Fruit fly (Drosophila melanogaster) whole organism, embryonic: ENCODE results near the gene nmo.

Experiments used
- Aef1 ChIP-seq: fragments of 200-800 bp; sonication (Bioruptor generic); IDR thresholded peaks from 3 replicates; pipeline ENCODE4 v1.3.6; 2022; ENCODE audit warnings: missing biosample characterization, missing genetic modification characterization
- Antp ChIP-seq: fragments of 200-800 bp; sonication (Bioruptor generic); optimal IDR thresholded peaks from 3 replicates; lab custom pipeline; 2016; ENCODE audit warnings: missing biosample characterization, missing genetic modification characterization
- BEAF-32 ChIP-seq: fragments of 200-800 bp; sonication (Bioruptor generic); optimal IDR thresholded peaks from 3 replicates; lab custom pipeline; 2017; ENCODE audit warnings: missing biosample characterization, missing genetic modification characterization, mild to moderate bottlenecking, moderate library complexity, missing genetic modification reagents
- CG13296 ChIP-seq: fragments of 200-800 bp; sonication (Bioruptor generic); optimal IDR thresholded peaks from 3 replicates; lab custom pipeline; 2018; ENCODE audit warnings: missing biosample characterization, mild to moderate bottlenecking, missing genetic modification characterization
- CG13624 ChIP-seq: fragments of 200-800 bp; sonication (Bioruptor generic); optimal IDR thresholded peaks from 2 replicates; lab custom pipeline; 2016; ENCODE audit warnings: missing biosample characterization, missing genetic modification characterization
- CG14667 ChIP-seq: fragments of 200-800 bp; sonication (Bioruptor generic); IDR thresholded peaks from 2 replicates; pipeline ENCODE4 v1.3.6; 2022; ENCODE audit warnings: missing biosample characterization, missing genetic modification characterization
- CG15601 ChIP-seq: fragments of 200-800 bp; sonication (Bioruptor generic); optimal IDR thresholded peaks from 3 replicates; lab custom pipeline; 2019; ENCODE audit warnings: missing biosample characterization, mild to moderate bottlenecking, missing genetic modification characterization, moderate library complexity
- CG1792 ChIP-seq: fragments of 200-800 bp; sonication (Bioruptor generic); optimal IDR thresholded peaks from 2 replicates; lab custom pipeline; 2016; ENCODE audit warnings: missing biosample characterization, missing genetic modification characterization
- CG1832 ChIP-seq: fragments of 200-800 bp; sonication (Bioruptor generic); optimal IDR thresholded peaks from 2 replicates; lab custom pipeline; 2017; ENCODE audit warnings: missing biosample characterization, mild to moderate bottlenecking, missing genetic modification characterization, inconsistent platforms
- CG31365 ChIP-seq: fragments of 200-800 bp; sonication (Bioruptor generic); optimal IDR thresholded peaks from 2 replicates; lab custom pipeline; 2018; ENCODE audit warnings: missing biosample characterization, mild to moderate bottlenecking, missing genetic modification characterization
- CG3163 ChIP-seq: fragments of 200-800 bp; sonication (Bioruptor generic); optimal IDR thresholded peaks from 3 replicates; lab custom pipeline; 2016; ENCODE audit warnings: missing biosample characterization, missing genetic modification characterization
- CG34376 ChIP-seq: fragments of 200-800 bp; sonication (Bioruptor generic); optimal IDR thresholded peaks from 2 replicates; lab custom pipeline; 2018; ENCODE audit warnings: missing biosample characterization, mild to moderate bottlenecking, missing genetic modification characterization
- CG3726 ChIP-seq: fragments of 200-800 bp; sonication (Bioruptor generic); IDR thresholded peaks from 3 replicates; pipeline ENCODE4, ENCODE4 v1.3.6; 2022; ENCODE audit warnings: missing biosample characterization, missing genetic modification characterization
- CG3838 ChIP-seq: fragments of 200-800 bp; sonication (Bioruptor generic); optimal IDR thresholded peaks from 3 replicates; lab custom pipeline; 2016; ENCODE audit warnings: missing biosample characterization, missing genetic modification characterization
- CG4282 ChIP-seq: fragments of 200-800 bp; sonication (Bioruptor generic); optimal IDR thresholded peaks from 2 replicates; lab custom pipeline; 2016; ENCODE audit warnings: missing biosample characterization, missing genetic modification characterization
- CG4854 ChIP-seq: fragments of 200-800 bp; sonication (Bioruptor generic); optimal IDR thresholded peaks from 2 replicates; lab custom pipeline; 2016; ENCODE audit warnings: missing biosample characterization, missing genetic modification characterization, inconsistent platforms
- CG5180 ChIP-seq: fragments of 200-800 bp; sonication (Bioruptor generic); optimal IDR thresholded peaks from 3 replicates; lab custom pipeline; 2017; ENCODE audit warnings: missing biosample characterization, missing genetic modification characterization, mild to moderate bottlenecking, moderate library complexity, missing genetic modification reagents
- CG6791 ChIP-seq: fragments of 200-800 bp; sonication (Bioruptor generic); IDR thresholded peaks from 3 replicates; pipeline ENCODE4 v1.3.6; 2022; ENCODE audit warnings: missing biosample characterization, missing genetic modification characterization; ENCODE audit not compliant: partially characterized antibody
- CG7357 ChIP-seq: fragments of 200-800 bp; sonication (Bioruptor generic); IDR thresholded peaks from 3 replicates; pipeline ENCODE4 v1.3.6; 2022; ENCODE audit warnings: missing biosample characterization, missing genetic modification characterization
- CG7372 ChIP-seq: fragments of 200-800 bp; sonication (Bioruptor generic); IDR thresholded peaks from 2 replicates; pipeline ENCODE4 v1.3.6; 2022; ENCODE audit warnings: missing biosample characterization, missing genetic modification characterization
- CG8944 ChIP-seq: fragments of 200-800 bp; sonication (Bioruptor generic); optimal IDR thresholded peaks from 3 replicates; lab custom pipeline; 2016; ENCODE audit warnings: missing biosample characterization, missing genetic modification characterization
- CrebB ChIP-seq: fragments of 200-800 bp; sonication (Bioruptor generic); optimal IDR thresholded peaks from 3 replicates; lab custom pipeline; 2018; ENCODE audit warnings: missing biosample characterization, mild to moderate bottlenecking, missing genetic modification characterization
- HHEX ChIP-seq: fragments of 200-800 bp; sonication (Bioruptor generic); optimal IDR thresholded peaks from 3 replicates; lab custom pipeline; 2017; ENCODE audit warnings: missing biosample characterization, mild to moderate bottlenecking, missing genetic modification characterization, missing genetic modification reagents
- Hr39 ChIP-seq: fragments of >200 bp; optimal IDR thresholded peaks from 2 replicates; lab custom pipeline; 2017
- Med ChIP-seq: fragments of 200-800 bp; sonication (Bioruptor generic); peaks from one replicate; lab custom pipeline; 2016; ENCODE audit warnings: missing biosample characterization, missing genetic modification characterization, mild to moderate bottlenecking, inconsistent platforms, moderate library complexity
- Myb ChIP-seq: fragments of 200-800 bp; sonication (Bioruptor generic); optimal IDR thresholded peaks from 2 replicates; lab custom pipeline; 2016; ENCODE audit warnings: missing biosample characterization, missing genetic modification characterization
- NK7.1 ChIP-seq: fragments of 200-800 bp; sonication (Bioruptor generic); optimal IDR thresholded peaks from 3 replicates; lab custom pipeline; 2016; ENCODE audit warnings: missing biosample characterization, missing genetic modification characterization
- Pdp1 ChIP-seq, 2 experiments: fragments of 200-800 bp; sonication (Bioruptor generic); optimal IDR thresholded peaks; 3 replicates each; lab custom pipeline; 2016; ENCODE audit warnings: missing biosample characterization in 2 of 2, missing genetic modification characterization in 2 of 2, mild to moderate bottlenecking in 1 of 2, moderate library complexity in 1 of 2
- Poxn ChIP-seq: fragments of 200-800 bp; sonication (Bioruptor generic); IDR thresholded peaks from 2 replicates; pipeline ENCODE4 v1.3.6; 2022; ENCODE audit warnings: missing biosample characterization, missing genetic modification characterization
- TFAM ChIP-seq: fragments of 200-800 bp; sonication (Bioruptor generic); optimal IDR thresholded peaks from 2 replicates; lab custom pipeline; 2017; ENCODE audit warnings: missing biosample characterization, missing genetic modification characterization, inconsistent platforms
- Tbp ChIP-seq: fragments of >200 bp; optimal IDR thresholded peaks from 2 replicates; lab custom pipeline; 2018; ENCODE audit warnings: missing biosample characterization, missing genetic modification characterization
- Vsx1 ChIP-seq: fragments of 200-800 bp; sonication (Bioruptor generic); optimal IDR thresholded peaks from 2 replicates; lab custom pipeline; 2017; ENCODE audit warnings: missing biosample characterization, mild to moderate bottlenecking, missing genetic modification characterization, missing genetic modification reagents
- ap ChIP-seq: fragments of 200-800 bp; sonication (Bioruptor generic); IDR thresholded peaks from 2 replicates; pipeline ENCODE4 v1.3.6; 2022; ENCODE audit warnings: missing biosample characterization, missing genetic modification characterization
- bab2 ChIP-seq: fragments of 200-800 bp; sonication (Bioruptor generic); optimal IDR thresholded peaks from 2 replicates; lab custom pipeline; 2016; ENCODE audit warnings: missing biosample characterization, missing genetic modification characterization
- bigmax ChIP-seq: fragments of 200-800 bp; sonication (Bioruptor generic); optimal IDR thresholded peaks from 2 replicates; lab custom pipeline; 2018; ENCODE audit warnings: missing biosample characterization, mild to moderate bottlenecking, missing genetic modification characterization
- caup ChIP-seq: fragments of 200-800 bp; sonication (Bioruptor generic); optimal IDR thresholded peaks from 3 replicates; lab custom pipeline; 2017; ENCODE audit warnings: missing biosample characterization, mild to moderate bottlenecking, missing genetic modification characterization, moderate library complexity; ENCODE audit not compliant: severe bottlenecking
- corto ChIP-seq: fragments of 200-800 bp; sonication (Bioruptor generic); optimal IDR thresholded peaks from 2 replicates; lab custom pipeline; 2016; ENCODE audit warnings: missing biosample characterization, mild to moderate bottlenecking, missing genetic modification characterization, moderate library complexity
- dm ChIP-seq: fragments of 200-800 bp; sonication (Bioruptor generic); optimal IDR thresholded peaks from 3 replicates; lab custom pipeline; 2016; ENCODE audit warnings: missing biosample characterization, missing genetic modification characterization
- dpn ChIP-seq, 2 experiments: fragments of 200-800 bp; sonication (Bioruptor generic); optimal IDR thresholded peaks; 3 replicates each; lab custom pipeline; 2016; ENCODE audit warnings: missing biosample characterization in 2 of 2, missing genetic modification characterization in 2 of 2
- fru ChIP-seq: fragments of >200 bp; optimal IDR thresholded peaks from 2 replicates; lab custom pipeline; 2017
- ftz-f1 ChIP-seq: fragments of 200-800 bp; sonication (Bioruptor generic); optimal IDR thresholded peaks from 2 replicates; lab custom pipeline; 2016; ENCODE audit warnings: missing biosample characterization, missing genetic modification characterization
- gem ChIP-seq: fragments of 200-800 bp; sonication (Bioruptor generic); optimal IDR thresholded peaks from 2 replicates; lab custom pipeline; 2019; ENCODE audit warnings: missing biosample characterization, mild to moderate bottlenecking, missing genetic modification characterization, moderate library complexity
- luna ChIP-seq: fragments of 200-800 bp; sonication (Bioruptor generic); optimal IDR thresholded peaks from 2 replicates; lab custom pipeline; 2016; ENCODE audit warnings: missing biosample characterization, missing genetic modification characterization
- nerfin-1 ChIP-seq: fragments of 200-800 bp; sonication (Bioruptor generic); optimal IDR thresholded peaks from 3 replicates; lab custom pipeline; 2019; ENCODE audit warnings: missing biosample characterization, mild to moderate bottlenecking, missing genetic modification characterization, moderate library complexity
- nom ChIP-seq: fragments of 200-800 bp; sonication (Bioruptor generic); optimal IDR thresholded peaks from 2 replicates; lab custom pipeline; 2017; ENCODE audit warnings: missing biosample characterization, missing genetic modification characterization, mild to moderate bottlenecking, moderate library complexity, missing genetic modification reagents
- scrt ChIP-seq: fragments of 200-800 bp; sonication (Bioruptor generic); optimal IDR thresholded peaks from 2 replicates; lab custom pipeline; 2018; ENCODE audit warnings: missing biosample characterization, mild to moderate bottlenecking, missing genetic modification characterization, moderate library complexity
- sens-2 ChIP-seq: fragments of 200-800 bp; sonication (Bioruptor generic); IDR thresholded peaks from 2 replicates; pipeline ENCODE4 v1.3.6; 2022; ENCODE audit warnings: missing biosample characterization, missing genetic modification characterization
- sob ChIP-seq: fragments of 200-800 bp; sonication (Bioruptor generic); IDR thresholded peaks from 2 replicates; pipeline ENCODE4 v1.3.6; 2022; ENCODE audit warnings: missing biosample characterization, missing genetic modification characterization
- sr ChIP-seq: fragments of 200-800 bp; sonication (Bioruptor generic); IDR thresholded peaks from 3 replicates; pipeline ENCODE4 v1.3.6; 2022; ENCODE audit warnings: missing biosample characterization, missing genetic modification characterization
- trh ChIP-seq: fragments of 200-800 bp; sonication (Bioruptor generic); optimal IDR thresholded peaks from 2 replicates; lab custom pipeline; 2016; ENCODE audit warnings: missing biosample characterization, missing genetic modification characterization

The nmo gene

dm6 chr3L:7978777-7979649, at the start of gene nmo (continued):
- TF ChIP-seq CG6791 (GFP tag; lab: Robert Waterston, UW) (no peak), dm (GFP tag; lab: Kevin White, UChicago) (no peak), scrt (GFP tag; lab: Kevin White, UChicago) (peak; percentile 36), CG4282 (GFP tag; lab: Kevin White, UChicago) (no peak), CG5180 (GFP tag; lab: Kevin White, UChicago) (peak; percentile 22), CG14667 (GFP tag; lab: Robert Waterston, UW) (no peak), CG1792 (peak; percentile 31), gem (tag; lab: Kevin White, UChicago) (no peak), Hr39 (lab: Kevin White, UChicago) (no peak), nom (GFP tag; lab: Kevin White, UChicago) (peak; percentile 54), corto (GFP tag; lab: Kevin White, UChicago) (peak; percentile 47), ftz-f1 (GFP tag; lab: Kevin White, UChicago) (peak; percentile 86), CG3838 (GFP tag; lab: Kevin White, UChicago) (no peak), CG8944 (GFP tag; lab: Kevin White, UChicago) (no peak), Poxn (GFP tag; lab: Robert Waterston, UW) (no peak), sr (no peak), CG3163 (no peak), sens-2 (GFP tag; lab: Robert Waterston, UW) (no peak), CG13624 (GFP tag; lab: Kevin White, UChicago) (peak; percentile 59), CG7357 (GFP tag; lab: Robert Waterston, UW) (no peak), Pdp1 (GFP tag; optimal IDR thresholded peaks at IDR 0.05; lab: Kevin White, UChicago) (peak in 1 of 2 experiments; percentile 13), Med (GFP tag; lab: Kevin White, UChicago) (peak; percentile 92), BEAF-32 (GFP tag; lab: Kevin White, UChicago) (peak; percentile 98), CG7372 (no peak), fru (lab: Kevin White, UChicago) (no peak), ap (GFP tag; lab: Robert Waterston, UW) (no peak), bab2 (GFP tag; lab: Kevin White, UChicago) (peak; percentile 7), CG31365 (tag; lab: Kevin White, UChicago) (peak; percentile 24), bigmax (GFP tag; lab: Kevin White, UChicago) (no peak), dpn (GFP tag; optimal IDR thresholded peaks at IDR 0.05; lab: Kevin White, UChicago) (peak in 1 of 2 experiments; percentile 5), NK7.1 (GFP tag; lab: Kevin White, UChicago) (peak; percentile 29), luna (peak; percentile 28), HHEX (GFP tag; lab: Kevin White, UChicago) (peak; percentile 25), CG15601 (tag; lab: Kevin White, UChicago) (no peak), Myb (GFP tag; lab: Kevin White, UChicago) (peak; percentile 84), CG34376 (peak; percentile 81), sob (GFP tag; lab: Robert Waterston, UW) (no peak), CG1832 (peak; percentile 41), Vsx1 (GFP tag; lab: Kevin White, UChicago) (peak; percentile 10), caup (peak; percentile 26), CG4854 (GFP tag; lab: Kevin White, UChicago) (peak; percentile 39), nerfin-1 (tag; lab: Kevin White, UChicago) (peak; percentile 19), CG13296 (GFP tag; lab: Kevin White, UChicago) (peak; percentile 47), TFAM (GFP tag; lab: Kevin White, UChicago) (peak; percentile 6), CG3726 (no peak), Tbp (GFP tag; lab: Kevin White, UChicago) (no peak), CrebB (peak; percentile 14), Aef1 (GFP tag; lab: Robert Waterston, UW) (no peak), Antp (peak; percentile 5), trh (GFP tag; lab: Kevin White, UChicago) (no peak)
